Worm (Caenorhabditis elegans): Measurements from ENCODE around the gene fipr-29.

fipr-29 gene

DNA sequence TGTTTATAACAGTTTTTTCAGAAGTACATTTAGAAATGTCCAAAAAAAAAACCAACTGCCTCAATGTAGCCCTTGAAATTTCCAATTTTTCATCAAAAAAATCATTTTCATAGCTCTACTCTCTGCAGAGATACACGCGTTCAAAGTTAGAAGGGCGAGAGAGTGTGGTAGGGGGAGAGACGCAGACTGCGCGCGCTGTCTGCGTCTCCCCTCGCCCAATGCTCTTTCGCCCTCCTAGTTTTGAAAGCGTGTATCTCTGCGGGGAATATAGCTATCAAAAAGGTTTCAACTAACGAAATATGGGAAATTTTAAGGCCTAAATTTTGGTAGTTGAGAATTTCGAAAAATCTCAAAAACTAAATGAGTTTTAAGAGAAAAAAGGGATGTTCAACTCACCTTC is 3.4 kb upstream of the fipr-29 start:
- TF ChIP-seq nhr-23 (tag; optimal IDR thresholded peaks at IDR 0.05) (no peak), unc-39 (tag; optimal IDR thresholded peaks at IDR 0.05) (no peak), pha-4 (tag; optimal IDR thresholded peaks at IDR 0.05) (no peak), mml-1 (tag; optimal IDR thresholded peaks at IDR 0.05) (no peak), fkh-10 (GFP tag; optimal IDR thresholded peaks at IDR 0.05) (no peak), elt-1 (tag; optimal IDR thresholded peaks at IDR 0.05) (no peak), ceh-28 (tag; optimal IDR thresholded peaks at IDR 0.05) (no peak), pqm-1 (tag; optimal IDR thresholded peaks at IDR 0.05) (no peak), nhr-67 (tag; optimal IDR thresholded peaks at IDR 0.05) (no peak), eor-1 (tag; optimal IDR thresholded peaks at IDR 0.05) (no peak), egl-5 (tag; optimal IDR thresholded peaks at IDR 0.05) (no peak), nfya-1 (tag; optimal IDR thresholded peaks at IDR 0.05; ENCODE audit: insufficient read depth) (no peak), unc-62 (GFP tag; optimal IDR thresholded peaks at IDR 0.05) (no peak), mdl-1 (tag; optimal IDR thresholded peaks at IDR 0.05) (no peak), nhr-12 (tag; optimal IDR thresholded peaks at IDR 0.05) (no peak), nhr-25 (tag; optimal IDR thresholded peaks at IDR 0.05) (no peak), R02D3.7 (tag; optimal IDR thresholded peaks at IDR 0.05) (no peak), daf-12 (tag; optimal IDR thresholded peaks at IDR 0.05) (no peak), fkh-2 (tag; optimal IDR thresholded peaks at IDR 0.05) (no peak)

DNA sequence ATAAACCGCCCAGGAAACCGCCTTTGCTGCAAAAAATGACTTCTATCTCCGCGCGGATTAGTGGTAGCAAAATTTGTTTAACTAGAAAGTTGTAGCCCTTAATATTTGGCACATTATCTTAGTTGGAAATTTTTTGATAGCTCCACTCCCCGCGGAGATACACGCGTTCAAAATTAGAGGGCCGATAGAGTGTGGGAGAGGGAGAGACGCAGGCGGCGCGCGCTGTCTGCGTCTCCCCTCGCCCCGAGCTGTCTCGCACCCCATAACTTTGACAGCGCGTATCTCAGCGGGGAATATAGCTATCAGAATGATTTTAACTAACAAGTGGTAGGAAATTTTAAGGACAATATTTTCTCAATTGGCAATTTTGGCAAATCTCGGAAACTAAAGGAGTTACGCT is 2.9 kb upstream of the fipr-29 start:
- TF ChIP-seq ztf-4 (tag; optimal IDR thresholded peaks at IDR 0.05) (no peak), nfya-1 (tag; optimal IDR thresholded peaks at IDR 0.05; ENCODE audit: insufficient read depth) (no peak), nhr-67 (tag; optimal IDR thresholded peaks at IDR 0.05) (no peak), nhr-25 (tag; optimal IDR thresholded peaks at IDR 0.05) (no peak), hmg-11 (tag; optimal IDR thresholded peaks at IDR 0.05) (no peak), pha-4 (tag; optimal IDR thresholded peaks at IDR 0.05) (no peak), elt-1 (tag; optimal IDR thresholded peaks at IDR 0.05) (no peak), ama-1 (optimal IDR thresholded peaks at IDR 0.05) (no peak), skn-1 (tag; optimal IDR thresholded peaks at IDR 0.05) (no peak), mml-1 (tag; optimal IDR thresholded peaks at IDR 0.05) (no peak), lsy-12 (tag; optimal IDR thresholded peaks at IDR 0.05) (no peak), ceh-16 (tag; optimal IDR thresholded peaks at IDR 0.05) (no peak), nhr-77 (tag; optimal IDR thresholded peaks at IDR 0.05) (no peak), unc-62 (GFP tag; optimal IDR thresholded peaks at IDR 0.05) (no peak), nhr-28 (tag; optimal IDR thresholded peaks at IDR 0.05) (no peak), mdl-1 (tag; optimal IDR thresholded peaks at IDR 0.05) (no peak)

DNA sequence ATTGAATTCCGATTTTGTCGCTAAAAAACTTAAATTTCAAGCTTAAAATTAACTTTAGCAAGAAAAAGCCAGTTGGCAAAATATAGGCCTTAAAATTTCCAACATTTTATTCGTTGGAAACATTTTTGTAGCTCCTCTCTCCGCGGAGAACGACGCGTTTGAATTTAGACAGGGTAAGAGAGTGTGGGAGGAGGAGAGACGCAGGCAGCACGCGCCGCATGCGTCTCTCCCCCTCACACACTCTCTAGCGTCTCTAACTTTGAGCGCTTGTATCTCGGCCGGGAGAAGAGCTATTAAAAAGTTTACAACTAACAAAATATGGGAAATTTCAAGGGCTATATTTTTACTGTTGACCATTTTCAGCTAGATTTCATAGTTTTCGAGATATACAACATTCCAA is 1.1 kb upstream of the fipr-29 start:
- TF ChIP-seq ceh-82 (tag; optimal IDR thresholded peaks at IDR 0.05) (no peak), unc-39 (tag; optimal IDR thresholded peaks at IDR 0.05) (no peak), ztf-11 (tag; optimal IDR thresholded peaks at IDR 0.05) (no peak), aly-2 (tag; optimal IDR thresholded peaks at IDR 0.05) (no peak), lin-15B (tag; optimal IDR thresholded peaks at IDR 0.05) (no peak), nhr-23 (tag; optimal IDR thresholded peaks at IDR 0.05) (no peak)

DNA sequence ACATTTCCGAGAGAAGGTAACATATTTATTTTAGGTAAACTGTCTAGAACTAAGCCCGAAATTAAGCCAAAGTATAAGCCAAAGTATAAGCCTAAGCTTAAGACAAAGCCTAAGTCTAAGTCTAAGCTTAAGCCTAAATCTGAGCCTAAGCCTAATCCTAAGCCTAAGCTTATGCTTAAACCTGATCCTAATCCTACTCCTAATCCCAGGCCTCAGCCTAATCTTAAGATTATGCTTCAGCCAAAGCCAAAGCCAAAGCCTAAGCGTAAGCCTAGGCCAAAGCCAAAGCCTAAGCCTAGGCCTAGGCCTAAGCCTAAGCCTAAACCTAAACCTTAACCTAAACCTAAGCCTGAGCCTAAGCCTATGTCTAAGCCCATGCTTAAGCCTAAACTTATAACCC is 4.3 kb downstream of the fipr-29 start:
- TF ChIP-seq nhr-76 (tag; optimal IDR thresholded peaks at IDR 0.05) = no peak
- TF ChIP-seq R02D3.7 (tag; optimal IDR thresholded peaks at IDR 0.05) = no peak
- no peak for TF ChIP-seq aly-2 (tag; optimal IDR thresholded peaks at IDR 0.05)
- no peak for TF ChIP-seq elt-3 (tag; optimal IDR thresholded peaks at IDR 0.05)
- TF ChIP-seq lin-15B (tag; optimal IDR thresholded peaks at IDR 0.05) = no peak
- no peak for TF ChIP-seq daf-12 (tag; optimal IDR thresholded peaks at IDR 0.05)
- TF ChIP-seq skn-1 (tag; optimal IDR thresholded peaks at IDR 0.05) = no peak
- no peak for TF ChIP-seq tbx-2 (tag; optimal IDR thresholded peaks at IDR 0.05)
- no peak for TF ChIP-seq nhr-12 (tag; optimal IDR thresholded peaks at IDR 0.05)
- TF ChIP-seq nhr-77 (tag; optimal IDR thresholded peaks at IDR 0.05) = no peak
- no peak for TF ChIP-seq pqm-1 (tag; optimal IDR thresholded peaks at IDR 0.05)
- TF ChIP-seq ceh-9 (tag; optimal IDR thresholded peaks at IDR 0.05) = no peak
- no peak for TF ChIP-seq sea-2 (GFP tag; optimal IDR thresholded peaks at IDR 0.05)
- TF ChIP-seq elt-2 (tag; optimal IDR thresholded peaks at IDR 0.05) = no peak
- no peak for TF ChIP-seq fkh-2 (tag; optimal IDR thresholded peaks at IDR 0.05)
- TF ChIP-seq elt-1 (tag; optimal IDR thresholded peaks at IDR 0.05) = no peak
